Fruit fly (Drosophila melanogaster) whole organism, larva: ENCODE results near the gene CG15472.

Source experiments
- noc ChIP-seq: fragments of 200-800 bp; sonication (Bioruptor generic); optimal IDR thresholded peaks from 3 replicates; lab custom pipeline; 2019; ENCODE audit warnings: missing biosample characterization, mild to moderate bottlenecking, missing genetic modification characterization, moderate library complexity

Gene CG15472

DNA sequence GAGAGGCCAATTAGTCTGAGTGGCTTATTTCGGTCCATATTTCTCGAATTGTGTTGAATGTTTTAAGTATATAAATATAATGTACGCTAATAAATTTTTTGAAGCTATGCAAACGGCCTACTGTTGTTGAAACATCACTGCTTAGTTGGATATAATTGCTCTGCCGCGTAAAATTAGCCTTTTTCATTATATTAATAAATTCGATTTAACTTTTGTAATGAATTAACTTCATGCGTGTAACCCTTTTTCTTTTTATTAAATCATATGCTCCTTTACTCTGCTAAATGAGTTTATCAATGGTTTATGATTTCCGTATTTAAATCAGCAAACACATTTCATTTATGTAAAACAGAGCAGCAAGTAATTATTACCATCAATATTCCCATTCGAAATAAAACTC is at the start of gene CG15472:
Gene CG15472 (minus strand): TSS at position 101 of the 400 bp plus-strand sequence.
- TF ChIP-seq noc (tag; lab: Kevin White, UChicago) = no peak

DNA sequence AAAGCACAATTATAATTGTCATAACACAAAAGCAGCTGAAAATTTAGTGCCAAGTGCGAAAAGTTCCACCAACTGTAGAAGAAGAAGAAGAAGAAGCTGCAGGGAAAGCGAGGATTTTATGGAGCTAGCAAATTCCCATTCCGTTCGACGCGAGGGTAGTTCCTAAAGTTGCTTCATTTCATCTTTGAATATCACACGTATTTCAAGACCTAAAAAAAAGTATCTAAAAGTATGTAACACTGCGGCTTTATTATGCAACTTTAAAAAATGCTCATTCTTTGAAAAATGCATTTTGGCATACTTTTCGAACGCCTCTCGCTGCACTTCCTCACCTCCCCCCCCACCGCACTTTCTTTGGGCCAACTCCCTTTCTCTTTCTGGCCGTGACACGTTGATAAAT is 37.9 kb upstream of the CG15472 start:
- no peak for TF ChIP-seq noc (tag; lab: Kevin White, UChicago)

DNA sequence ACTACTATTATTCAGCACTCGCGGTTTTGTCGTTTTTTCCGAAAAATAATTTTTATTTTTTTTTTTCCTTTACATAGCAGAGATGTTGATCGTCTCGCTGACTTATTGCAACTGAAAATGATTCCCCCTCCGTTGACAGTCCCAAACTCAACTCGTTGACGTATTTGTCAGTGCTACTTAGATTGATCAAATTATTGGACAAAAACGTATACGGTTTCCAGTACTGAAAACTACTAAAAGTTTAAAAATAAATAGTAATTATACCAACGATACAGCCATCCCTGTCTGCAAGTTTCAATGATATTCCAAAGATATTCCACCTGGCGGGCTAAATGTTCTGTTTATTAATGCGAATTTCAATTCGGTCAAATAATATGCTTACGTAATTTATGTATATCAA is 34.8 kb upstream of the CG15472 start, which contains the start of gene CG2861:
Gene CG2861 (minus strand): TSS at position 101 of the 400 bp plus-strand sequence.
- TF ChIP-seq noc (tag; lab: Kevin White, UChicago) = no peak

DNA sequence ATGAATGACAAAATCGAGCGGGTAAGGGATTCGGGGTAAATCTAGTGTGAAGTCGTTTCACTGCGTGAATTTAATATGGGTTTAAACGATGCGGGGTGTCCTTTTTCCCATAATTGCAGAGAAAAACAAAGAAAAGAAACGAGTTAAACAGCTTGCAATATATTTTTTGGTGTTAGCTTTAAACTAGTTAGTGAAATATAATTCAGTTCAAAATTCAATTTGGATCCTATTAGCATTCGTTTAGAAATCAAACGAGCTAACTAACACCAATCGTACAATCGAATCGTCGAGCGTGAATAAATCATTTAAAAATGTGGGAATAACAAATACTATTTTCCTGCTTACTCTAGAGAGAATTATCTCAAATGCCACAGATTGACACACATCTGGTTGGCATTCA is 13.8 kb upstream of the CG15472 start, which contains the start of gene CG6978:
Gene CG6978 (plus strand): TSS at position 301 of the 400 bp plus-strand sequence.
- TF ChIP-seq noc (tag; lab: Kevin White, UChicago) = no peak

DNA sequence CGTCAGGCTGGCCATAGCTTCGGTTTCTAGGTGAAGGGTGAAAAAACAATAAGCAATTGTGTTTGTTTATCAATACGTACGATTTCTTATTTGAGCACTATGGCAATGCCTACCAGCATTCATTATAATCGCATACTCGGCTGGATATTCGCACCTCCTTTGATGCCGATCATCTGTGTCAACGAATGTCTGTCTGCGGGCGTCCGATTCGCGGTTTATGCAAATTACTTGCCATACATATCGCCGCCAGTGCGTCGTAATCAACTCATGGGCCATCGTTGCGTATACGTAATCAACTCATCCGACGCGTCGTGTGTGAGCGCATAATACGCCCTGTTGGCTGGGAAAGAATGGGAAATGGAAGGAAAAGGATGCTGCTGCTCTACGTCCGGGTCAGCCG is 12.8 kb upstream of the CG15472 start, which contains the start of gene CG15471:
Gene CG15471 (minus strand): TSS at position 101 of the 400 bp plus-strand sequence.
- TF ChIP-seq noc (tag; lab: Kevin White, UChicago) = no peak

DNA sequence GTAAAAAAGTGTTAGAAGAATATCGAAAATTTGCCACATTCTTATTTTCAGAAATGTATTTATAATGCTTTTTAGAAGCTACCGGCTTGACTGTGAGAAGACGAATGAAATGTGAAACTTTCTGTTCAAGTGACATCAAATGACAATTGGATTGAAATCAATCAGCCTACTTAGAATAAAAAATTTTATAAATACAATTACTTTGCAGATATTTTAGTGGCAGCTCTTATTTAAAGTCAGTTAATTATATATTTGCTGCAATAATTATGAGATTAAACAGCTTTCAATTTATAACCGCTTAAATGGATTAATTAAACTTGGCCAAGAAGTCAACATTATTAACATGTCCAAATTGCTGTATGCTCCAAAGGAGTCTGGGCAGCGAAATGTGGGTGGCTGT is 7.3 kb upstream of the CG15472 start, which contains the start of gene CG2871:
Gene CG2871 (minus strand): TSS at position 101 of the 400 bp plus-strand sequence.
- TF ChIP-seq noc (tag; lab: Kevin White, UChicago) = no peak

DNA sequence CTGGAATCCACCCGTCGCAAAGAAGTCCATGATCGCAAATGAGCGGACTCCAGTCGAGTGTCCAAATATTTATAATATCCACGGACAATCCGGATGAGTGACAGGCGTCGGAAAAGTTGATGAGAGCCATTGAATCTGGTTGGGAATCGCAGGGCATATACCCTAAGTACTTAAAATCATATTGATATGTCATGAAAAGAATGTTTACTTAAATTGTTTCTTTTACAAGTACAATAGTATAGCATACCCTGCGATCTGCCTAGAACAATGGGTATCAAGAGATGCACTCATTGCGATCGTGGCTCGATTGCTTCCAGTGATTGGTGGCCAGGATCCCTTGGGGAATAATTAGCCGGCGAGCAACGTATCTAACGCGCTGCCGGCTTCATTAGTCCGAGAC is 1.6 kb upstream of the CG15472 start, which contains the start of gene Klf15:
Gene Klf15 (minus strand): TSS at position 101 of the 400 bp plus-strand sequence.
- no peak for TF ChIP-seq noc (tag; lab: Kevin White, UChicago)

DNA sequence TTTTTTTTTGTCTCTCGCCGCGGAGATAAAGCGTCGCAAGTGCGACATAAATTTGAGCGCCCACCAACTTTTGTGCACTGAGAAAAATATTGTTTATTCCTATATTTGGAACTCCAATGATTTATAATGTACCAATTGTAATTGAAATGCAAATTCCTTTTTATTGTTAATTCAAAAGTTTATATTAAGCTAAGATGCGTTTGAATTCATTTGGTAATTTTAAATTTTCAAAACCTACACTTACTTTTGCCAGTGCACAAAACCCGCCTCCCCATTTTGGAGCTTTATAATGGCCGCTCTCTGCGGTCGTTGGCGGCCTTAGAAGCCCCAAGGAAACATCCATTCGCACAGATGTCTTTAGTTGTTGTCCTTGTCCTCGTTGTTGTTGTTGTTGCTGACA is 7.7 kb downstream of the CG15472 start:
- TF ChIP-seq noc (tag; lab: Kevin White, UChicago) = no peak
